Worm (Caenorhabditis elegans): ENCODE measurements around the gene C49G7.13.

Gene C49G7.13

ce11 chrV:4035811-4036210 is at the start of gene C49G7.13:
Gene C49G7.13 (plus strand): TSS chrV:4036111.
- TF ChIP-seq bed-1 (GFP tag; IDR thresholded peaks at IDR 0.05) (no peak), repo-1 (tag; optimal IDR thresholded peaks at IDR 0.05) (no peak), attf-5 (GFP tag; optimal IDR thresholded peaks at IDR 0.05) (no peak), aptf-3 (GFP tag; IDR thresholded peaks at IDR 0.05) (no peak), let-607 (tag; optimal IDR thresholded peaks at IDR 0.05) (no peak), hrde-1 (tag; optimal IDR thresholded peaks at IDR 0.05; ENCODE audit: borderline replicate concordance) (no peak), akir-1 (GFP tag; optimal IDR thresholded peaks at IDR 0.05) (no peak), xnd-1 (tag; optimal IDR thresholded peaks at IDR 0.05) (no peak), madf-8 (GFP tag; conservative IDR thresholded peaks at IDR 0.05) (no peak), ztf-22 (GFP tag; optimal IDR thresholded peaks at IDR 0.05) (no peak)

ce11 chrV:3987616-3988015 is 48.3 kb upstream of the C49G7.13 start, which contains the start of gene nlp-28:
Gene nlp-28 (plus strand): TSS chrV:3987900.
- TF ChIP-seq C17E4.6 (GFP tag; IDR thresholded peaks at IDR 0.05) (no peak), madf-3 (GFP tag; IDR thresholded peaks at IDR 0.05) (no peak), lsy-27 (tag; optimal IDR thresholded peaks at IDR 0.05; ENCODE audit: borderline replicate concordance, insufficient read depth) (no peak), ama-1 (optimal IDR thresholded peaks at IDR 0.05) (peak; percentile 39), ama-1 (GFP tag; optimal IDR thresholded peaks at IDR 0.05) (no peak), ztf-22 (GFP tag; optimal IDR thresholded peaks at IDR 0.05) (no peak)

- no peak for TF ChIP-seq ceh-27 (GFP tag; optimal IDR thresholded peaks at IDR 0.05)
- no peak for TF ChIP-seq B0019.2 (GFP tag; conservative IDR thresholded peaks at IDR 0.05)
- no peak for TF ChIP-seq xnd-1 (tag; optimal IDR thresholded peaks at IDR 0.05)
- no peak for TF ChIP-seq sptf-2 (GFP tag; optimal IDR thresholded peaks at IDR 0.05)
- TF ChIP-seq aptf-2 (GFP tag; conservative IDR thresholded peaks at IDR 0.05), result no peak
- no peak for TF ChIP-seq tlf-1 (GFP tag; optimal IDR thresholded peaks at IDR 0.05)
These were observed 46.8 kb upstream of the C49G7.13 start, which contains the start of gene nlp-27 for ce11 chrV:3989070-3989469. Gene nlp-27 (plus strand): TSS chrV:3989378.

ce11 chrV:3992334-3992733 is 43.6 kb upstream of the C49G7.13 start:
- TF ChIP-seq dpl-1 (GFP tag; optimal IDR thresholded peaks at IDR 0.05) (no peak), madf-10 (tag; optimal IDR thresholded peaks at IDR 0.05) (no peak), lag-1 (GFP tag; IDR thresholded peaks at IDR 0.05) (no peak), ceh-58 (GFP tag; IDR thresholded peaks at IDR 0.05) (no peak), snpc-1.1 (tag; optimal IDR thresholded peaks at IDR 0.05; ENCODE audit: insufficient read depth) (no peak), madf-8 (GFP tag; conservative IDR thresholded peaks at IDR 0.05) (no peak), F39B2.1 (GFP tag; IDR thresholded peaks at IDR 0.05) (no peak), ama-1 (optimal IDR thresholded peaks at IDR 0.05) (no peak), ama-1 (GFP tag; optimal IDR thresholded peaks at IDR 0.05) (no peak), hlh-12 (tag; optimal IDR thresholded peaks at IDR 0.05) (no peak), ZK185.1 (tag; optimal IDR thresholded peaks at IDR 0.05; ENCODE audit: poor library complexity, severe bottlenecking) (no peak), mes-4 (tag; optimal IDR thresholded peaks at IDR 0.05) (no peak), let-607 (tag; optimal IDR thresholded peaks at IDR 0.05) (no peak), hrde-1 (tag; optimal IDR thresholded peaks at IDR 0.05; ENCODE audit: borderline replicate concordance) (no peak), nfya-2 (GFP tag; IDR thresholded peaks at IDR 0.05) (no peak), somi-1 (GFP tag; optimal IDR thresholded peaks at IDR 0.05) (no peak), tbx-9 (tag; optimal IDR thresholded peaks at IDR 0.05; ENCODE audit: borderline replicate concordance) (no peak), zim-3 (tag; optimal IDR thresholded peaks at IDR 0.05) (no peak)

Data from whole organism, young adult.